Fruit fly (Drosophila melanogaster) whole organism, embryonic: ENCODE data around the gene GstZ1.

Source experiments
- Atf3 ChIP-seq: fragments of 200-800 bp; sonication (Bioruptor generic); optimal IDR thresholded peaks from 3 replicates; lab custom pipeline; 2016; ENCODE audit warnings: missing biosample characterization, missing genetic modification characterization
- BEAF-32 ChIP-seq: fragments of 200-800 bp; sonication (Bioruptor generic); optimal IDR thresholded peaks from 3 replicates; lab custom pipeline; 2017; ENCODE audit warnings: missing biosample characterization, missing genetic modification characterization, mild to moderate bottlenecking, moderate library complexity, missing genetic modification reagents
- Bgb ChIP-seq: fragments of 200-800 bp; sonication (Bioruptor generic); IDR thresholded peaks from 2 replicates; pipeline ENCODE4 v1.3.6; 2022; ENCODE audit warnings: missing biosample characterization, missing genetic modification characterization; ENCODE audit not compliant: partially characterized antibody
- CG10959 ChIP-seq: fragments of 200-800 bp; sonication (Bioruptor generic); IDR thresholded peaks from 2 replicates; pipeline ENCODE4 v1.3.6; 2022; ENCODE audit warnings: missing biosample characterization, missing genetic modification characterization
- CG11085 ChIP-seq: fragments of 200-800 bp; sonication (Bioruptor generic); IDR thresholded peaks from 2 replicates; pipeline ENCODE4 v1.3.6; 2022; ENCODE audit warnings: missing biosample characterization, missing genetic modification characterization
- CG11247 ChIP-seq: fragments of 200-800 bp; sonication (Bioruptor generic); IDR thresholded peaks from 2 replicates; pipeline ENCODE4 v1.3.6; 2022; ENCODE audit warnings: missing biosample characterization, missing genetic modification characterization
- CG11560 ChIP-seq: fragments of 200-800 bp; sonication (Bioruptor generic); IDR thresholded peaks from 3 replicates; pipeline ENCODE4 v1.3.6; 2022; ENCODE audit warnings: missing biosample characterization, missing genetic modification characterization
- CG12104 ChIP-seq: fragments of 200-800 bp; sonication (Bioruptor generic); optimal IDR thresholded peaks from 3 replicates; lab custom pipeline; 2016; ENCODE audit warnings: missing biosample characterization, missing genetic modification characterization
- CG12155 ChIP-seq: fragments of 200-800 bp; sonication (Bioruptor generic); optimal IDR thresholded peaks from 3 replicates; lab custom pipeline; 2016; ENCODE audit warnings: missing biosample characterization, missing genetic modification characterization
- CG12769 ChIP-seq: fragments of 200-800 bp; sonication (Bioruptor generic); optimal IDR thresholded peaks from 2 replicates; lab custom pipeline; 2019; ENCODE audit warnings: missing biosample characterization, mild to moderate bottlenecking, missing genetic modification characterization, moderate library complexity
- CG14014 ChIP-seq: fragments of 200-800 bp; sonication (Bioruptor generic); IDR thresholded peaks from 2 replicates; pipeline ENCODE4 v1.3.6; 2022; ENCODE audit warnings: missing biosample characterization, missing genetic modification characterization
- CG14441 ChIP-seq: fragments of 200-800 bp; sonication (Bioruptor generic); IDR thresholded peaks from 2 replicates; pipeline ENCODE4 v1.3.6; 2022; ENCODE audit warnings: missing biosample characterization, missing genetic modification characterization
- CG15011 ChIP-seq: fragments of 200-800 bp; sonication (Bioruptor generic); optimal IDR thresholded peaks from 3 replicates; lab custom pipeline; 2018; ENCODE audit warnings: missing biosample characterization, mild to moderate bottlenecking, missing genetic modification characterization
- CG15479 ChIP-seq: fragments of 200-800 bp; sonication (Bioruptor generic); optimal IDR thresholded peaks from 3 replicates; lab custom pipeline; 2019; ENCODE audit warnings: missing biosample characterization, mild to moderate bottlenecking, missing genetic modification characterization, moderate library complexity
- CG16815 ChIP-seq: fragments of 200-800 bp; sonication (Bioruptor generic); optimal IDR thresholded peaks from 3 replicates; lab custom pipeline; 2017; ENCODE audit warnings: missing biosample characterization, mild to moderate bottlenecking, missing genetic modification characterization
- CG17186 ChIP-seq: fragments of 200-800 bp; sonication (Bioruptor generic); optimal IDR thresholded peaks from 3 replicates; lab custom pipeline; 2017; ENCODE audit warnings: missing biosample characterization, missing genetic modification reagents, missing genetic modification characterization
- CG17829 ChIP-seq: fragments of 200-800 bp; optimal IDR thresholded peaks from 2 replicates; lab custom pipeline; 2019; ENCODE audit warnings: missing biosample characterization, mild to moderate bottlenecking, missing genetic modification characterization, moderate library complexity
- CG1832 ChIP-seq: fragments of 200-800 bp; sonication (Bioruptor generic); optimal IDR thresholded peaks from 2 replicates; lab custom pipeline; 2017; ENCODE audit warnings: missing biosample characterization, mild to moderate bottlenecking, missing genetic modification characterization, inconsistent platforms
- CG2129 ChIP-seq: fragments of 200-800 bp; sonication (Bioruptor generic); IDR thresholded peaks from 2 replicates; pipeline ENCODE4 v1.3.6; 2022; ENCODE audit warnings: missing biosample characterization, missing genetic modification characterization; ENCODE audit not compliant: partially characterized antibody
- CG2678 ChIP-seq: fragments of 200-800 bp; sonication (Bioruptor generic); optimal IDR thresholded peaks from 3 replicates; lab custom pipeline; 2019; ENCODE audit warnings: missing biosample characterization, mild to moderate bottlenecking, missing genetic modification characterization, moderate library complexity
- CG2889 ChIP-seq: fragments of 200-800 bp; sonication (Bioruptor generic); IDR thresholded peaks from 3 replicates; pipeline ENCODE4 v1.3.6; 2022; ENCODE audit warnings: missing biosample characterization, missing genetic modification characterization
- CG3065 ChIP-seq: fragments of 200-800 bp; sonication (Bioruptor generic); optimal IDR thresholded peaks from 2 replicates; lab custom pipeline; 2016; ENCODE audit warnings: missing biosample characterization, missing genetic modification characterization
- CG31365 ChIP-seq: fragments of 200-800 bp; sonication (Bioruptor generic); optimal IDR thresholded peaks from 2 replicates; lab custom pipeline; 2018; ENCODE audit warnings: missing biosample characterization, mild to moderate bottlenecking, missing genetic modification characterization
- CG34376 ChIP-seq: fragments of 200-800 bp; sonication (Bioruptor generic); optimal IDR thresholded peaks from 2 replicates; lab custom pipeline; 2018; ENCODE audit warnings: missing biosample characterization, mild to moderate bottlenecking, missing genetic modification characterization
- CG4617 ChIP-seq: fragments of 200-800 bp; sonication (Bioruptor generic); optimal IDR thresholded peaks from 3 replicates; lab custom pipeline; 2016; ENCODE audit warnings: missing biosample characterization, missing genetic modification characterization, borderline replicate concordance
- Camta ChIP-seq: fragments of 200-800 bp; sonication (Bioruptor generic); optimal IDR thresholded peaks from 2 replicates; lab custom pipeline; 2016; ENCODE audit warnings: missing biosample characterization, missing genetic modification characterization
- Dad ChIP-seq: fragments of 200-800 bp; sonication (Bioruptor generic); optimal IDR thresholded peaks from 3 replicates; lab custom pipeline; 2016; ENCODE audit warnings: missing biosample characterization, missing genetic modification characterization
- Doc3 ChIP-seq: fragments of 200-800 bp; sonication (Bioruptor generic); IDR thresholded peaks from 3 replicates; pipeline ENCODE4 v1.3.6; 2022; ENCODE audit warnings: missing biosample characterization, missing genetic modification characterization; ENCODE audit not compliant: partially characterized antibody
- ERR ChIP-seq: fragments of 200-800 bp; sonication (Bioruptor generic); optimal IDR thresholded peaks from 2 replicates; lab custom pipeline; 2016; ENCODE audit warnings: missing biosample characterization, missing genetic modification characterization
- HLH54F ChIP-seq: fragments of 200-800 bp; sonication (Bioruptor generic); optimal IDR thresholded peaks from 3 replicates; lab custom pipeline; 2016; ENCODE audit warnings: missing biosample characterization, missing genetic modification characterization
- Jarid2 ChIP-seq: fragments of 200-800 bp; sonication (Bioruptor generic); optimal IDR thresholded peaks from 3 replicates; lab custom pipeline; 2017; ENCODE audit warnings: mild to moderate bottlenecking, missing biosample characterization, missing genetic modification reagents, missing genetic modification characterization
- MESR4 ChIP-seq: fragments of 200-800 bp; sonication (Bioruptor generic); optimal IDR thresholded peaks from 2 replicates; lab custom pipeline; 2018; ENCODE audit warnings: missing biosample characterization, mild to moderate bottlenecking, missing genetic modification characterization, moderate library complexity
- NC2α ChIP-seq: fragments of 200-800 bp; sonication (Bioruptor generic); optimal IDR thresholded peaks from 2 replicates; lab custom pipeline; 2016; ENCODE audit warnings: missing biosample characterization, missing genetic modification characterization
- Ssrp ChIP-seq: fragments of 200-800 bp; sonication (Bioruptor generic); optimal IDR thresholded peaks from 2 replicates; lab custom pipeline; 2018; ENCODE audit warnings: missing biosample characterization, mild to moderate bottlenecking, missing genetic modification characterization, moderate library complexity
- ac ChIP-seq: fragments of 200-800 bp; sonication (Bioruptor generic); optimal IDR thresholded peaks from 3 replicates; lab custom pipeline; 2017; ENCODE audit warnings: missing biosample characterization, mild to moderate bottlenecking, missing genetic modification characterization
- chn ChIP-seq: fragments of 200-800 bp; sonication (Bioruptor generic); optimal IDR thresholded peaks from 2 replicates; lab custom pipeline; 2016; ENCODE audit warnings: missing biosample characterization, missing genetic modification characterization
- crp ChIP-seq, 2 experiments: fragments of 200-800 bp; sonication (Bioruptor generic); optimal IDR thresholded peaks; 2 replicates in 1 of 2; 3 replicates in 1 of 2; lab custom pipeline; 2017; ENCODE audit warnings: missing biosample characterization in 2 of 2, missing genetic modification characterization in 2 of 2, mild to moderate bottlenecking in 1 of 2, moderate library complexity in 1 of 2
- gt ChIP-seq: fragments of 200-800 bp; sonication (Bioruptor generic); IDR thresholded peaks from 2 replicates; pipeline ENCODE4 v1.3.6; 2022; ENCODE audit warnings: missing biosample characterization, missing genetic modification characterization
- h ChIP-seq: fragments of >200 bp; optimal IDR thresholded peaks from 2 replicates; lab custom pipeline; 2017
- ind ChIP-seq: fragments of 200-800 bp; sonication (Bioruptor generic); optimal IDR thresholded peaks from 3 replicates; lab custom pipeline; 2016; ENCODE audit warnings: missing biosample characterization, missing genetic modification characterization
- lab ChIP-seq: fragments of 200-800 bp; sonication (Bioruptor generic); optimal IDR thresholded peaks from 3 replicates; lab custom pipeline; 2017; ENCODE audit warnings: missing biosample characterization, missing genetic modification characterization, mild to moderate bottlenecking, moderate library complexity, missing genetic modification reagents
- mam ChIP-seq: fragments of 200-800 bp; sonication (Bioruptor generic); optimal IDR thresholded peaks from 3 replicates; lab custom pipeline; 2016; ENCODE audit warnings: missing biosample characterization, missing genetic modification characterization
- mirr ChIP-seq: fragments of 200-800 bp; sonication (Bioruptor generic); optimal IDR thresholded peaks from 3 replicates; lab custom pipeline; 2018; ENCODE audit warnings: missing biosample characterization, mild to moderate bottlenecking, missing genetic modification characterization
- nau ChIP-seq: fragments of 200-800 bp; sonication (Bioruptor generic); optimal IDR thresholded peaks from 3 replicates; lab custom pipeline; 2017; ENCODE audit warnings: missing biosample characterization, mild to moderate bottlenecking, missing genetic modification characterization, missing genetic modification reagents
- oc ChIP-seq: fragments of 200-800 bp; sonication (Bioruptor generic); optimal IDR thresholded peaks from 2 replicates; lab custom pipeline; 2018; ENCODE audit warnings: missing biosample characterization, mild to moderate bottlenecking, missing genetic modification characterization, moderate library complexity
- p53 ChIP-seq: fragments of 200-800 bp; sonication (Bioruptor generic); optimal IDR thresholded peaks from 2 replicates; lab custom pipeline; 2016; ENCODE audit warnings: missing biosample characterization, missing genetic modification characterization
- sd ChIP-seq: fragments of 200-800 bp; sonication (Bioruptor generic); optimal IDR thresholded peaks from 3 replicates; lab custom pipeline; 2018; ENCODE audit warnings: missing biosample characterization, mild to moderate bottlenecking, missing genetic modification characterization, moderate library complexity
- sisA ChIP-seq: fragments of 200-800 bp; sonication (Bioruptor generic); IDR thresholded peaks from 2 replicates; pipeline ENCODE4 v1.3.6; 2022; ENCODE audit warnings: missing biosample characterization, missing genetic modification characterization
- so ChIP-seq: fragments of 200-800 bp; sonication (Bioruptor generic); IDR thresholded peaks from 3 replicates; pipeline ENCODE4 v1.3.6; 2022; ENCODE audit warnings: missing biosample characterization, missing genetic modification characterization
- usp ChIP-seq: fragments of >200 bp; optimal IDR thresholded peaks from 2 replicates; lab custom pipeline; 2017; ENCODE audit warnings: missing biosample characterization, missing genetic modification characterization
- zfh1 ChIP-seq: fragments of 200-800 bp; sonication (Bioruptor generic); IDR thresholded peaks from 3 replicates; pipeline ENCODE4 v1.3.6; 2022; ENCODE audit warnings: missing biosample characterization, missing genetic modification characterization

GstZ1 gene

DNA sequence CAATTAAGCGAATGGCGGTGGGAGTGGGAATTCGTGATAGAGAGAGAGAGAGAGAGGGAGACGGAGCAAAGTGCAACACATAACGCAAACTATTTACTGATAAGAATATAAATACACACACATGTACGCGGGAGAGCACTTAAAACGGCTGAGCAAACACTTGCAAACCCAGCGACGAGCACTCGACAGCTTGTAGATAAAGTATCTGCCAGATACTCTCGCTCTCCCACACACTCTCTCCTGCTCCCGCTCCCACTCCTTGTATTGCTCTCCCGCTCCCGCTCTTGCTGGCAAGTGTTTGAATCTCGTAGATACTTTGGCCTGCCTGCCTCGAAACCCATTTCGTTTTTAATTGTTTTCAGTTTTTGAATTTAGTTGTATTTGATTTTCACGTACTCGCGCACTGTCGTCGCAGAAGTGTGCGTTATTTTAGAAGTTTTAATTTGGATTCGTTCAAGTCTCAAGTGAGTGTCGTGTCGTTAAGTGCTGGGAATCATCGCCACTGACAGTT lies 28.1 kb downstream of the GstZ1 start (continued):
- TF ChIP-seq CG1832 (GFP tag; lab: Kevin White, UChicago), result peak; percentile 70
- peak; percentile 37 for TF ChIP-seq oc (tag; lab: Kevin White, UChicago)
- no peak for TF ChIP-seq usp (GFP tag; lab: Kevin White, UChicago)
- TF ChIP-seq CG11560 (tag; lab: Robert Waterston, UW), result no peak
- no peak for TF ChIP-seq CG11247 (GFP tag; lab: Robert Waterston, UW)
- no peak for TF ChIP-seq CG16815 (GFP tag; lab: Kevin White, UChicago)
- no peak for TF ChIP-seq CG17186 (GFP tag; lab: Kevin White, UChicago)
- TF ChIP-seq CG2889 (GFP tag; lab: Robert Waterston, UW), result no peak
- no peak for TF ChIP-seq h (lab: Kevin White, UChicago)
- TF ChIP-seq CG4617, result no peak
- no peak for TF ChIP-seq Dad (GFP tag; lab: Kevin White, UChicago)
- no peak for TF ChIP-seq crp (GFP tag; optimal IDR thresholded peaks at IDR 0.05; lab: Kevin White, UChicago)
- peak; percentile 27 for TF ChIP-seq ERR (GFP tag; lab: Kevin White, UChicago)
- no peak for TF ChIP-seq Doc3
- TF ChIP-seq so (GFP tag; lab: Robert Waterston, UW), result peak; percentile 61; the same call in 1 of the 3 replicates
- TF ChIP-seq mirr (GFP tag; lab: Kevin White, UChicago), result peak; percentile 89
- TF ChIP-seq CG11085, result no peak
- no peak for TF ChIP-seq CG10959 (GFP tag; lab: Robert Waterston, UW)
- no peak for TF ChIP-seq CG12104 (GFP tag; lab: Kevin White, UChicago)
- no peak for TF ChIP-seq Ssrp (tag; lab: Kevin White, UChicago)
- TF ChIP-seq sisA (GFP tag; lab: Robert Waterston, UW), result no peak
- TF ChIP-seq CG14441, result no peak
- peak; percentile 87 for TF ChIP-seq lab
- TF ChIP-seq p53 (GFP tag; lab: Kevin White, UChicago), result no peak
- no peak for TF ChIP-seq BEAF-32 (GFP tag; lab: Kevin White, UChicago)
- no peak for TF ChIP-seq zfh1 (GFP tag; lab: Robert Waterston, UW)
- no peak for TF ChIP-seq CG2129 (GFP tag; lab: Robert Waterston, UW)
- peak; percentile 52 for TF ChIP-seq CG15011
- no peak for TF ChIP-seq mam (GFP tag; lab: Kevin White, UChicago)
- peak; percentile 87 for TF ChIP-seq CG34376 (GFP tag; lab: Kevin White, UChicago)
- peak; percentile 8 for TF ChIP-seq ac (GFP tag; lab: Kevin White, UChicago)
- peak; percentile 47 for TF ChIP-seq CG31365 (tag; lab: Kevin White, UChicago)
- no peak for TF ChIP-seq CG12155 (GFP tag; lab: Kevin White, UChicago)
- peak; percentile 9 for TF ChIP-seq chn (GFP tag; lab: Kevin White, UChicago)
- peak; percentile 29 for TF ChIP-seq CG2678 (tag; lab: Kevin White, UChicago)
- TF ChIP-seq CG12769 (tag; lab: Kevin White, UChicago), result peak; percentile 94
- TF ChIP-seq sd (tag; lab: Kevin White, UChicago), result peak; percentile 89
- TF ChIP-seq Atf3 (GFP tag; lab: Kevin White, UChicago), result no peak
- TF ChIP-seq gt (GFP tag; lab: Robert Waterston, UW), result no peak
- no peak for TF ChIP-seq CG3065 (GFP tag; lab: Kevin White, UChicago)
- no peak for TF ChIP-seq NC2α (GFP tag; lab: Kevin White, UChicago)
- TF ChIP-seq CG15479 (GFP tag; lab: Kevin White, UChicago), result peak; percentile 88
- TF ChIP-seq CG17829, result peak; percentile 14
- TF ChIP-seq Bgb (GFP tag; lab: Robert Waterston, UW), result no peak
- TF ChIP-seq ind (GFP tag; lab: Kevin White, UChicago), result no peak
- TF ChIP-seq Jarid2 (GFP tag; lab: Kevin White, UChicago), result peak; percentile 69
- TF ChIP-seq CG14014, result peak; percentile 65; the same call in 1 of the 2 replicates
- no peak for TF ChIP-seq MESR4 (GFP tag; lab: Kevin White, UChicago)
- no peak for TF ChIP-seq HLH54F
- TF ChIP-seq Camta (GFP tag; lab: Kevin White, UChicago), result no peak
- TF ChIP-seq nau (GFP tag; lab: Kevin White, UChicago), result peak; percentile 75
